Fruit fly (Drosophila melanogaster): ENCODE measurements around the gene CG42327.

- no peak for TF ChIP-seq psq (optimal IDR thresholded peaks at IDR 0.05)
- no peak for TF ChIP-seq usp (GFP tag; optimal IDR thresholded peaks at IDR 0.05)
- TF ChIP-seq CG8478 (optimal IDR thresholded peaks at IDR 0.05) = no peak
These were observed 18.4 kb upstream of the CG42327 start for dm6 chr3R:11637586-11637985.
